Worm (Caenorhabditis elegans) whole organism, L4 larva: Measurements from ENCODE around the gene ZK177.3.

ENCODE experiments used
- F10B5.3 ChIP-seq: sonication (generic microtip); optimal IDR thresholded peaks from 2 replicates; lab custom pipeline; 2016; ENCODE audit warnings: mild to moderate bottlenecking, missing genetic modification characterization, missing compliant biosample characterization
- F37D6.2 ChIP-seq: sonication (generic microtip); optimal IDR thresholded peaks from 2 replicates; lab custom pipeline; 2016; ENCODE audit warnings: mild to moderate bottlenecking, missing genetic modification characterization, missing compliant biosample characterization
- F44E2.7 ChIP-seq: fragments of 200-800 bp; sonication (Bioruptor generic); IDR thresholded peaks from 2 replicates; pipeline ENCODE4 v2.1.2; 2022; ENCODE audit warnings: missing genetic modification characterization, missing compliant biosample characterization
- F49E8.2 ChIP-seq: sonication (generic microtip); optimal IDR thresholded peaks from 2 replicates; lab custom pipeline; 2016; ENCODE audit warnings: missing compliant biosample characterization, mild to moderate bottlenecking, missing genetic modification characterization, borderline replicate concordance
- R02D3.7 ChIP-seq: fragments of 150-350 bp; sonication (generic microtip); optimal IDR thresholded peaks from 3 replicates; lab custom pipeline; 2014; ENCODE audit warnings: missing biosample characterization, missing genetic modification characterization
- T20F7.1 ChIP-seq: fragments of 200-800 bp; sonication (Bioruptor generic); optimal IDR thresholded peaks from 2 replicates; lab custom pipeline; 2018; ENCODE audit warnings: mild to moderate bottlenecking, missing genetic modification characterization, missing compliant biosample characterization
- T26A8.4 ChIP-seq: fragments of 200-800 bp; sonication (Bioruptor generic); IDR thresholded peaks from 2 replicates; pipeline ENCODE4 v1.3.6; 2022; ENCODE audit warnings: missing genetic modification characterization, missing compliant biosample characterization
- Y48G9A.11 ChIP-seq: fragments of 200-800 bp; sonication (Bioruptor generic); IDR thresholded peaks from 2 replicates; pipeline ENCODE4 v1.3.6; 2022; ENCODE audit warnings: missing genetic modification reagents, missing genetic modification characterization, missing compliant biosample characterization
- Y75B8A.6 ChIP-seq: fragments of 200-800 bp; sonication (Bioruptor generic); IDR thresholded peaks from 2 replicates; pipeline ENCODE4 v1.3.6; 2022; ENCODE audit warnings: missing genetic modification reagents, missing genetic modification characterization, missing compliant biosample characterization
- aly-2 ChIP-seq: sonication (generic microtip); optimal IDR thresholded peaks from 2 replicates; lab custom pipeline; 2018; ENCODE audit warnings: missing biosample characterization, missing genetic modification characterization
- ama-1 ChIP-seq: fragments of 150-350 bp; optimal IDR thresholded peaks from 2 replicates; lab custom pipeline; 2014; ENCODE audit warnings: inconsistent platforms, mixed read lengths
- attf-4 ChIP-seq: sonication (generic microtip); optimal IDR thresholded peaks from 3 replicates; lab custom pipeline; 2017; ENCODE audit warnings: missing biosample characterization, missing genetic modification characterization
- ceh-28 ChIP-seq: fragments of 150-350 bp; optimal IDR thresholded peaks from 2 replicates; lab custom pipeline; 2014; ENCODE audit warnings: missing biosample characterization, missing genetic modification reagents, missing genetic modification characterization
- ceh-32 ChIP-seq: sonication (generic microtip); optimal IDR thresholded peaks from 2 replicates; lab custom pipeline; 2016; ENCODE audit warnings: mild to moderate bottlenecking, missing genetic modification characterization, missing compliant biosample characterization; ENCODE audit not compliant: poor library complexity
- ceh-44 ChIP-seq: fragments of 200-800 bp; sonication (Bioruptor generic); IDR thresholded peaks from 2 replicates; pipeline ENCODE4 v1.3.6; 2022; ENCODE audit warnings: missing genetic modification reagents, missing genetic modification characterization, missing compliant biosample characterization
- ceh-82 ChIP-seq: sonication (generic microtip); optimal IDR thresholded peaks from 2 replicates; lab custom pipeline; 2017; ENCODE audit warnings: missing biosample characterization, missing genetic modification characterization
- ces-1 ChIP-seq: fragments of 150-350 bp; sonication (generic microtip); optimal IDR thresholded peaks from 4 replicates; lab custom pipeline; 2014; ENCODE audit warnings: missing biosample characterization, missing genetic modification reagents, missing genetic modification characterization
- daf-12 ChIP-seq: fragments of 150-350 bp; optimal IDR thresholded peaks from 2 replicates; lab custom pipeline; 2014; ENCODE audit warnings: missing biosample characterization, missing genetic modification reagents, missing genetic modification characterization
- daf-16 ChIP-seq, 3 experiments: sonication (generic microtip); optimal IDR thresholded peaks; 2 replicates each; lab custom pipeline; 2016 to 2017; ENCODE audit warnings: missing genetic modification characterization in 3 of 3, missing genetic modification reagents in 3 of 3, mild to moderate bottlenecking in 2 of 3, missing compliant biosample characterization in 2 of 3, missing biosample characterization in 1 of 3, moderate library complexity in 1 of 3
- daf-19 ChIP-seq: fragments of 200-800 bp; sonication (Bioruptor generic); conservative IDR thresholded peaks from 2 replicates; pipeline ENCODE4 v1.3.6; 2022; ENCODE audit warnings: missing genetic modification characterization, missing compliant biosample characterization
- daf-8 ChIP-seq: fragments of 200-800 bp; sonication (Bioruptor generic); IDR thresholded peaks from 2 replicates; pipeline ENCODE4 v1.3.6; 2022; ENCODE audit warnings: missing genetic modification characterization, missing compliant biosample characterization
- dmd-6 ChIP-seq: fragments of 200-800 bp; sonication (Bioruptor generic); IDR thresholded peaks from 2 replicates; pipeline ENCODE4 v1.3.6; 2022; ENCODE audit warnings: missing genetic modification reagents, missing genetic modification characterization, missing compliant biosample characterization
- dmd-8 ChIP-seq: fragments of 200-800 bp; sonication (Bioruptor generic); IDR thresholded peaks from 2 replicates; pipeline ENCODE4 v1.3.6; 2022; ENCODE audit warnings: missing genetic modification characterization, missing compliant biosample characterization
- dmd-9 ChIP-seq: fragments of 200-800 bp; sonication (Bioruptor generic); IDR thresholded peaks from 2 replicates; pipeline ENCODE4 v1.3.6; 2022; ENCODE audit warnings: missing genetic modification reagents, missing genetic modification characterization, missing compliant biosample characterization
- dpl-1 ChIP-seq: fragments of 150-350 bp; optimal IDR thresholded peaks from 2 replicates; lab custom pipeline; 2014; ENCODE audit warnings: missing biosample characterization, missing genetic modification reagents, missing genetic modification characterization
- hlh-11 ChIP-seq: fragments of 200-800 bp; sonication (Bioruptor generic); optimal IDR thresholded peaks from 2 replicates; lab custom pipeline; 2018; ENCODE audit warnings: mild to moderate bottlenecking, missing genetic modification characterization, missing compliant biosample characterization
- lim-7 ChIP-seq: fragments of 200-800 bp; sonication (Bioruptor generic); IDR thresholded peaks from 2 replicates; pipeline ENCODE4 v1.3.6; 2022; ENCODE audit warnings: missing genetic modification characterization, missing compliant biosample characterization
- lin-1 ChIP-seq: fragments of 200-800 bp; sonication (Bioruptor generic); IDR thresholded peaks from 2 replicates; pipeline ENCODE4 v1.3.6; 2022; ENCODE audit warnings: missing genetic modification reagents, missing genetic modification characterization, missing compliant biosample characterization
- lin-15B ChIP-seq: fragments of 150-350 bp; sonication (generic microtip); optimal IDR thresholded peaks from 3 replicates; lab custom pipeline; 2014; ENCODE audit warnings: missing biosample characterization, missing genetic modification characterization
- lin-38 ChIP-seq: fragments of 200-800 bp; sonication (Bioruptor generic); IDR thresholded peaks from 2 replicates; pipeline ENCODE4 v1.3.6; 2022; ENCODE audit warnings: missing genetic modification reagents, missing genetic modification characterization, missing compliant biosample characterization
- lin-39 ChIP-seq: fragments of 150-350 bp; optimal IDR thresholded peaks from 2 replicates; lab custom pipeline; 2014; ENCODE audit warnings: missing biosample characterization, missing genetic modification reagents, missing genetic modification characterization
- lsy-2 ChIP-seq, 2 experiments: fragments of 150-350 bp in 1 of 2; sonication (generic microtip) in 1 of 2; optimal IDR thresholded peaks; 2 replicates each; lab custom pipeline; 2014 to 2017; ENCODE audit warnings: missing biosample characterization in 2 of 2, missing genetic modification characterization in 2 of 2
- mdt-29 ChIP-seq: fragments of 200-800 bp; sonication (Bioruptor generic); IDR thresholded peaks from 2 replicates; pipeline ENCODE4 v1.3.6; 2022; ENCODE audit warnings: missing genetic modification reagents, missing genetic modification characterization, missing compliant biosample characterization
- mep-1 ChIP-seq: fragments of 150-350 bp; sonication (generic microtip); optimal IDR thresholded peaks from 3 replicates; lab custom pipeline; 2014; ENCODE audit warnings: missing biosample characterization, missing genetic modification characterization
- mes-2 ChIP-seq: sonication (generic microtip); optimal IDR thresholded peaks from 2 replicates; lab custom pipeline; 2016; ENCODE audit warnings: missing genotype, mild to moderate bottlenecking, missing genetic modification characterization, missing compliant biosample characterization; ENCODE audit not compliant: poor library complexity, severe bottlenecking
- mxl-3 ChIP-seq: fragments of 200-800 bp; sonication (Bioruptor generic); optimal IDR thresholded peaks from 2 replicates; lab custom pipeline; 2018; ENCODE audit warnings: mild to moderate bottlenecking, missing genetic modification characterization, missing compliant biosample characterization
- nhr-10 ChIP-seq: fragments of 150-350 bp; optimal IDR thresholded peaks from 2 replicates; lab custom pipeline; 2014; ENCODE audit warnings: missing biosample characterization, missing genetic modification characterization
- nhr-102 ChIP-seq: sonication (generic microtip); optimal IDR thresholded peaks from 2 replicates; lab custom pipeline; 2016; ENCODE audit warnings: mild to moderate bottlenecking, missing genetic modification characterization, moderate library complexity, missing compliant biosample characterization
- nhr-11 ChIP-seq: fragments of 150-350 bp; optimal IDR thresholded peaks from 2 replicates; lab custom pipeline; 2014; ENCODE audit warnings: missing biosample characterization, missing genetic modification characterization
- nhr-237 ChIP-seq: sonication (generic microtip); optimal IDR thresholded peaks from 2 replicates; lab custom pipeline; 2017; ENCODE audit warnings: missing biosample characterization, missing genetic modification characterization
- nhr-41 ChIP-seq: fragments of 200-800 bp; sonication (Bioruptor generic); IDR thresholded peaks from 2 replicates; pipeline ENCODE4 v1.3.6; 2022; ENCODE audit warnings: missing genetic modification reagents, missing genetic modification characterization, missing compliant biosample characterization
- nhr-48 ChIP-seq: sonication (generic microtip); optimal IDR thresholded peaks from 2 replicates; lab custom pipeline; 2016; ENCODE audit warnings: mild to moderate bottlenecking, missing genetic modification characterization, missing compliant biosample characterization
- nhr-76 ChIP-seq: fragments of 150-350 bp; optimal IDR thresholded peaks from 2 replicates; lab custom pipeline; 2014; ENCODE audit warnings: missing biosample characterization, missing genetic modification characterization
- nhr-77 ChIP-seq: fragments of 150-350 bp; optimal IDR thresholded peaks from 2 replicates; lab custom pipeline; 2014; ENCODE audit warnings: missing biosample characterization, missing genetic modification characterization
- php-3 ChIP-seq: fragments of 200-800 bp; sonication (Bioruptor generic); IDR thresholded peaks from 2 replicates; pipeline ENCODE4 v1.3.6; 2022; ENCODE audit warnings: missing genetic modification reagents, missing genetic modification characterization, missing compliant biosample characterization
- rbr-2 ChIP-seq: sonication (generic microtip); optimal IDR thresholded peaks from 2 replicates; lab custom pipeline; 2016; ENCODE audit warnings: missing genotype, missing genetic modification characterization, missing compliant biosample characterization
- set-16 ChIP-seq: fragments of 200-800 bp; sonication (Bioruptor generic); IDR thresholded peaks from 2 replicates; pipeline ENCODE4 v1.3.6; 2022; ENCODE audit warnings: missing genetic modification reagents, missing genetic modification characterization, missing compliant biosample characterization
- skn-1 ChIP-seq: fragments of 150-350 bp; optimal IDR thresholded peaks from 2 replicates; lab custom pipeline; 2014; ENCODE audit warnings: missing biosample characterization, missing genetic modification characterization
- snpc-4 ChIP-seq: fragments of 150-350 bp; optimal IDR thresholded peaks from 2 replicates; lab custom pipeline; 2014; ENCODE audit warnings: missing biosample characterization, missing genetic modification characterization
- spr-1 ChIP-seq: sonication (generic microtip); optimal IDR thresholded peaks from 2 replicates; lab custom pipeline; 2016; ENCODE audit warnings: mild to moderate bottlenecking, missing genetic modification characterization, missing compliant biosample characterization
- zfp-3 ChIP-seq: fragments of 200-800 bp; sonication (Bioruptor generic); conservative IDR thresholded peaks from 2 replicates; pipeline ENCODE4 v1.3.6; 2022; ENCODE audit warnings: missing genetic modification reagents, missing genetic modification characterization, missing compliant biosample characterization
- ztf-11 ChIP-seq: fragments of 150-350 bp; optimal IDR thresholded peaks from 2 replicates; lab custom pipeline; 2014; ENCODE audit warnings: missing biosample characterization, missing genetic modification characterization

ZK177.3 gene

DNA sequence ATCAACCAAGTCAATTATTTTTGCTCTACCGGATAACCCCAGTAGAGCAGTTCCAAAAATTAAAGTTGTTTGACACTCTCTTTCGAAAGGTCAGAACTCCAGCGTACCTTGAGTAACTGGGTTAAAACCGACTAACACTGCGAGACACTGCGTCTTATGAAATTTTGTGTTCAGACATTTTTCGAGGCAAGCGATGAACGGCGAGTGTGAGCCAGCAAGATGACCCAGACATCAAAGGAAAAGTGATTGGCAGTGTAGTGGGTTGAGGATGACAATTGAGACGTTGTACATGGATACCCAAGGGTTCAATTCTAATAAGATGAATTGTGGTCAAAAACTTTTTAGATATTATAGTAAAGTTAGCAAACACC is 28.5 kb downstream of the ZK177.3 start (continued):
- no peak for TF ChIP-seq F10B5.3
- peak; percentile 62 for TF ChIP-seq nhr-11 (tag; lab: Kevin White, UChicago)
- TF ChIP-seq ceh-82, result no peak
- TF ChIP-seq daf-12, result no peak
- peak; percentile 77 for TF ChIP-seq hlh-11 (tag; lab: Kevin White, UChicago)
- no peak for TF ChIP-seq set-16 (GFP tag; lab: Robert Waterston, UW)
- TF ChIP-seq daf-19 (GFP tag; lab: Robert Waterston, UW), result no peak
- no peak for TF ChIP-seq aly-2 (tag; lab: Kevin White, UChicago)
- no peak for TF ChIP-seq F37D6.2 (tag; lab: Kevin White, UChicago)
- no peak for TF ChIP-seq R02D3.7 (tag; lab: Kevin White, UChicago)
- peak; percentile 62; the same call in 1 of the 2 replicates for TF ChIP-seq dmd-9 (GFP tag; lab: Robert Waterston, UW)
- TF ChIP-seq ceh-32 (tag; lab: Kevin White, UChicago), result no peak
- no peak for TF ChIP-seq ztf-11
- peak; percentile 0 to 83 for TF ChIP-seq lsy-2 (tag; optimal IDR thresholded peaks at IDR 0.05; lab: Kevin White, UChicago)
- no peak for TF ChIP-seq spr-1 (tag; lab: Kevin White, UChicago)
- TF ChIP-seq nhr-48 (tag; lab: Kevin White, UChicago), result no peak
- TF ChIP-seq nhr-102, result peak; percentile 10
- TF ChIP-seq ces-1 (GFP tag; lab: Kevin White, UChicago), result no peak
- TF ChIP-seq attf-4, result no peak
- TF ChIP-seq php-3, result peak; percentile 36; the same call in 1 of the 2 replicates
- TF ChIP-seq nhr-41 (GFP tag; lab: Robert Waterston, UW), result peak; percentile 46; the same call in 1 of the 2 replicates
- TF ChIP-seq ceh-44 (GFP tag; lab: Robert Waterston, UW), result no peak
- TF ChIP-seq daf-8 (GFP tag; lab: Robert Waterston, UW), result no peak
- TF ChIP-seq mes-2, result peak; percentile 81
- peak; percentile 59; the same call in 1 of the 2 replicates for TF ChIP-seq lin-1 (GFP tag; lab: Robert Waterston, UW)
- TF ChIP-seq nhr-77 (tag; lab: Kevin White, UChicago), result peak; percentile 15
- TF ChIP-seq F49E8.2 (tag; lab: Kevin White, UChicago), result no peak
- TF ChIP-seq nhr-237 (tag; lab: Kevin White, UChicago), result no peak
- TF ChIP-seq ama-1, result peak; percentile 99
- TF ChIP-seq T20F7.1 (GFP tag; lab: Kevin White, UChicago), result no peak
- peak; percentile 4 for TF ChIP-seq T26A8.4 (GFP tag; lab: Robert Waterston, UW)
- peak; percentile 72 for TF ChIP-seq nhr-10 (tag; lab: Kevin White, UChicago)
- TF ChIP-seq Y75B8A.6, result no peak
- no peak for TF ChIP-seq skn-1 (tag; lab: Kevin White, UChicago)
- TF ChIP-seq Y48G9A.11 (GFP tag; lab: Robert Waterston, UW), result no peak
- TF ChIP-seq lin-38 (GFP tag; lab: Robert Waterston, UW), result 0 out of 2 replicates have a peak, but pooled peaks have one; percentile 4
- TF ChIP-seq dmd-8 (GFP tag; lab: Robert Waterston, UW), result 0 out of 2 replicates have a peak, but pooled peaks have one; percentile 4
- TF ChIP-seq lin-39 (tag; lab: Kevin White, UChicago), result no peak
- peak; percentile 92 for TF ChIP-seq snpc-4 (tag; lab: Kevin White, UChicago)
- TF ChIP-seq ceh-28 (tag; lab: Kevin White, UChicago), result no peak
- TF ChIP-seq dpl-1 (GFP tag; lab: Kevin White, UChicago), result peak; percentile 57
- TF ChIP-seq zfp-3 (GFP tag; lab: Robert Waterston, UW), result no peak
- no peak for TF ChIP-seq rbr-2 (tag; lab: Kevin White, UChicago)
- TF ChIP-seq lim-7 (GFP tag; lab: Robert Waterston, UW), result no peak
- TF ChIP-seq daf-16 (GFP tag; optimal IDR thresholded peaks at IDR 0.05; lab: Kevin White, UChicago), result peak in 1 of 2 experiments; percentile 76
- peak; percentile 81 for TF ChIP-seq daf-16 (tag; optimal IDR thresholded peaks at IDR 0.05; lab: Kevin White, UChicago)
- TF ChIP-seq dmd-6 (GFP tag; lab: Robert Waterston, UW), result peak; percentile 80
- TF ChIP-seq nhr-76 (tag; lab: Kevin White, UChicago), result no peak
- peak; percentile 76 for TF ChIP-seq mep-1 (tag; lab: Kevin White, UChicago)
- no peak for TF ChIP-seq mxl-3
- TF ChIP-seq mdt-29 (GFP tag; lab: Robert Waterston, UW), result peak; percentile 97
- TF ChIP-seq F44E2.7 (GFP tag; lab: Robert Waterston, UW), result no peak
- no peak for TF ChIP-seq lin-15B (tag; lab: Kevin White, UChicago)
